Worm (Caenorhabditis elegans): ENCODE results near the gene srlf-32.

DNA sequence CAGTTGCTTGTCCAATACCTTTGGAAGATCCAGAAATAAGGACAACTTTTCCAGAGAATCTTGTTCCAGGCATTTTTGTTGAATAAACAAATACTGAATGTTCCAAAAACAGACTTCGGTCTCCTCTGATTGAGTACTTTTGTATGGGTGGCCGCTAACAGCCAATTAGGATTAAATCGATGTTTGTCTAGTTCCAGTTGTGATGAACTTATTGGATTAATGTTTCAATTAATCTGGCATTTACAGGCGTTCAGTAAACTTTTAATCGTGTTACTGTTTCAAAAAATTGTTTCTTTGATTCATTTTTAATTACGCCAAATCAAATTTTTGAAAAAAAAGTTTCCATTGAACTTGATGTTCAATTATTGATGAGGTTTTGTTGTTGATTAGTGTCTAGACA is 16.5 kb downstream of the srlf-32 start, which contains the start of gene ZK829.1:
- no peak for TF ChIP-seq jun-1 (tag; optimal IDR thresholded peaks at IDR 0.05)
- TF ChIP-seq tbx-2 (tag; optimal IDR thresholded peaks at IDR 0.05): no peak
- TF ChIP-seq nhr-11 (tag; optimal IDR thresholded peaks at IDR 0.05): no peak
- no peak for TF ChIP-seq nhr-77 (tag; optimal IDR thresholded peaks at IDR 0.05)
- TF ChIP-seq skn-1 (tag; optimal IDR thresholded peaks at IDR 0.05): no peak
- TF ChIP-seq egl-27 (tag; optimal IDR thresholded peaks at IDR 0.05): no peak
- TF ChIP-seq nfya-1 (tag; optimal IDR thresholded peaks at IDR 0.05; ENCODE audit: insufficient read depth): no peak
- TF ChIP-seq ama-1 (optimal IDR thresholded peaks at IDR 0.05): no peak
- TF ChIP-seq nhr-67 (tag; optimal IDR thresholded peaks at IDR 0.05): no peak
- TF ChIP-seq fkh-10 (GFP tag; optimal IDR thresholded peaks at IDR 0.05): no peak
- no peak for TF ChIP-seq unc-39 (tag; optimal IDR thresholded peaks at IDR 0.05)
- no peak for TF ChIP-seq lin-15B (tag; optimal IDR thresholded peaks at IDR 0.05)
- TF ChIP-seq aly-2 (tag; optimal IDR thresholded peaks at IDR 0.05): no peak
- TF ChIP-seq zag-1 (tag; optimal IDR thresholded peaks at IDR 0.05): no peak

Measured in whole organism, L3 larva.